Fruit fly (Drosophila melanogaster): ENCODE data around the gene CG33170.

CG33170 gene

DNA sequence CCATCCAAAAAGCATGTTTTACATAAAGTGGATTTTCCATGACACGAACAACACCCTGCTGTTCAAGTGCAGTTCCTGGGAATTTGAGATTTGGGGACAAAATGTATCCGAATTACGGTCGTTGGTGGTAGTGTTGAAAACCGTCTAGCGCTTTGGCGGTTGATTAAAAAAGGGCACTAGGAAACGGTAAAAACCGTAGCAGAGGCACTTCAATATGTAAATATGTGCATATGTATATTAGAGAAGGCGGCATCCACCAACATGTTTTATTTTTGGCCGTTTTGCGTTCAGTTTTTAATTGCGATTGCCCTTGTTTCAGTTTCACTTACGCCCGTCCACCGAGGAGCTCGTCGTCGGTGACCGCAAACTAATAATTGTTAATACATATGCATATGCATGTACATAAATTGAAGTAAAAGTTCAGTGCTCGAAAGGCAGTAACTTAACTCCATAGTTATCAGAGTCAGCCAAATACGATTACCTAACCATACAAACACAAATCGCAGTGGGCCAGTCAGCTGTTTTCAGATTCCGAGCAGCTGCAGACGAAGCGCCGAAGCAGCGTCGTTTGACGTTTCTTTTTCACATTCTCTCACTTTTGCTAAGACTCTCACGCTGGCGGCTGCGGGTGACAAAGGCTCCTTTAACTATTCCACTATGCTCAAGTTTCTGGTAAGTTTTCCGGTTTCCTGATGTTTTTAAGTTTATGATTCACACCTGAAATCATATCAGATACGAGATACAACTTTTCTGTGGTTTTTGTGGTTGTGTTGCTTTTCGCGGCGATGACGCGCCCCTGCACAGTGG is at the start of gene CG33170 (continued):
- TF ChIP-seq zf30C (GFP tag; optimal IDR thresholded peaks at IDR 0.05): no peak
- TF ChIP-seq otp (GFP tag; IDR thresholded peaks at IDR 0.05): no peak

DNA sequence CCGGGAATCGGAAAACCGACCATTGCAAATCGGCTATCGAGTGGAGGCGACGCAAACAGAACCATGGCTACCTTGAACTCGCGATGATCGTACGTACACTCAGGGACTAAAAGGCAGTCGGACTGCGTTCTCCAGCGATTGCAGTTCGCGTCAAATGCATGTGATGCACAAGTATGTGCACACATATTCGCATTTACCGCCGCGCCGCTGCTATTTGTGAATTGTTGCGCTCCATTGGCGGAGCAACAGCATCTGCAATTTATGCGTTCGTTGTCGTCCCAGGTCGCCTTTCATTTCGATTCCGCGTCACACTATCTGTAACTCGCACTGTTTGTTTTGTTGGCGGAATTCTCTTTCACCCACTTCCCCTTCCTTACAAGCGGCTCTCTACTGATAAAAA is 44.2 kb upstream of the CG33170 start:
- TF ChIP-seq CG9797 (GFP tag; optimal IDR thresholded peaks at IDR 0.05) (no peak), dysf (GFP tag; IDR thresholded peaks at IDR 0.05) (0 out of 3 replicates have a peak, but pooled peaks have one; percentile 26), CG16815 (GFP tag; optimal IDR thresholded peaks at IDR 0.05) (no peak), shn (GFP tag; optimal IDR thresholded peaks at IDR 0.05) (no peak), CG17328 (GFP tag; IDR thresholded peaks at IDR 0.05) (no peak), CG15479 (GFP tag; optimal IDR thresholded peaks at IDR 0.05) (peak; percentile 75), gfzf (GFP tag; optimal IDR thresholded peaks at IDR 0.05) (no peak), ems (GFP tag; optimal IDR thresholded peaks at IDR 0.05) (no peak), CG32767 (GFP tag; IDR thresholded peaks at IDR 0.05) (no peak), CG10543 (GFP tag; optimal IDR thresholded peaks at IDR 0.05) (no peak), CG8765 (GFP tag; IDR thresholded peaks at IDR 0.05) (no peak), Ets65A (GFP tag) (peak; percentile 5), CG9727 (GFP tag; optimal IDR thresholded peaks at IDR 0.05) (no peak), CG9437 (GFP tag; optimal IDR thresholded peaks at IDR 0.05) (no peak), psq (GFP tag; optimal IDR thresholded peaks at IDR 0.05) (no peak), CG10274 (GFP tag; optimal IDR thresholded peaks at IDR 0.05) (no peak), Elba2 (GFP tag; optimal IDR thresholded peaks at IDR 0.05) (no peak)

DNA sequence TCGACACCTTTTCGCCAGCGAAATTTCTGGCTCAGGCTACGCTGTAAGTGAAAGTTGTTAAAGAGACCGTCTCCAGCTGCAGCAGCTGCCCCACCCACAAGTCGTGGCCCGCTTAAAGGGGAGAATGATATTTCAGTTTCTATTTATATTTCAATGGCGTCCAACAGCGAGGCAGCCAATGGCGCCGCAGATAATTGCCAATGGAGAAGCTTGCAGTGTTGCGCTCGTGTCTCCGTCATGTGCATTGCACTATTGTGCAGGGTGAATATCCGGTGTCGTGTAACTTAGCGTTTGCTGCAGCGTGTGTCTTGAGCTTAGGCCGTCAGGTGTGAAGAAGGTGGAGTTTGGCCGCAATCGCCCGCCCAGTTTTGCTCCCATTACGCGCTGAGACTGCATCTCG is 43.0 kb upstream of the CG33170 start:
- TF ChIP-seq Nf-YC (tag; optimal IDR thresholded peaks at IDR 0.05) (peak; percentile 52), inv (GFP tag; IDR thresholded peaks at IDR 0.05; ENCODE audit: partially characterized antibody) (0 out of 2 replicates have a peak, but pooled peaks have one; percentile 11), toy (GFP tag; IDR thresholded peaks at IDR 0.05) (no peak), Drgx (GFP tag; IDR thresholded peaks at IDR 0.05) (peak; percentile 30; the same call in 1 of the 2 replicates), CG13424 (tag; optimal IDR thresholded peaks at IDR 0.05) (no peak), Nf-YB (GFP tag; optimal IDR thresholded peaks at IDR 0.05) (peak; percentile 77), MTF-1 (GFP tag; optimal IDR thresholded peaks at IDR 0.05; ENCODE audit: borderline replicate concordance) (no peak), Med (GFP tag) (peak; percentile 27), dysf (GFP tag; IDR thresholded peaks at IDR 0.05) (0 out of 3 replicates have a peak, but pooled peaks have one; percentile 6), gsb (GFP tag; IDR thresholded peaks at IDR 0.05) (no peak), CG2712 (tag; optimal IDR thresholded peaks at IDR 0.05) (no peak), sr (GFP tag; IDR thresholded peaks at IDR 0.05) (0 out of 3 replicates have a peak, but pooled peaks have one; percentile 15), Gug (GFP tag; IDR thresholded peaks at IDR 0.05) (no peak), Hr78 (GFP tag; optimal IDR thresholded peaks at IDR 0.05) (no peak), NFAT (GFP tag; IDR thresholded peaks at IDR 0.05) (0 out of 2 replicates have a peak, but pooled peaks have one; percentile 22), salm (tag; optimal IDR thresholded peaks at IDR 0.05) (no peak)

DNA sequence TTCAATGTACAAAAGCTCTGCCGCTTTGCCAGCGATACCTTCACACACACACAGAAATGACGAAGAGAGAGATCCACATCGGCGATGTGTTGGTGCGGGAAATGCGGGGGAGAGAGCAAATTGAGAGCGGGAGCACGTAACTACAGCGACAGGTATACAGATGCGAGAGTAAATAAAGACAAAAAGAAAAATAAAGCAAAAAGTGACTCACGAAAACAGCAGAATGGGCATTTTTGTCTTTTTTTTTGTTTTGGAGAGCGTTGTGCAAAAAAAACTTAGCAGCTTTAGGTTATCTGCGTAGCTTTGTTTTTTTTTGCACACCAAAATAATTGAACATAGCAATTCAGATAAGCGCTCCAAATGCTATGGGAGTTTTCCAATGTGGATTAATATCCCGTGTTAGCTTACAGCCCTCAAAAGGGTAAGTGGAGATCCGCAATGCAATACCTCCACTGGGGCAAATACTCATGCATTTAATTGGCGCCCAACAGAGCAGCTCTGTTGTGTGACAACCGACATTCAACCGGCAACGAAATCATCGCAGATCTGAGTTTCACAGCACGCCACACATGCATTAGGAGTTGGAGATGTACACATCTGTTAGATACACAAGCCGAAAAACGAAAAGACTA is 41.7 kb upstream of the CG33170 start:
- TF ChIP-seq slbo (GFP tag; IDR thresholded peaks at IDR 0.05): no peak
- TF ChIP-seq zen2 (GFP tag; IDR thresholded peaks at IDR 0.05; ENCODE audit: partially characterized antibody): peak; percentile 37; the same call in 1 of the 3 replicates
- no peak for TF ChIP-seq ems (GFP tag; optimal IDR thresholded peaks at IDR 0.05)
- no peak for TF ChIP-seq D19A (tag; optimal IDR thresholded peaks at IDR 0.05)
- no peak for TF ChIP-seq tna (GFP tag; IDR thresholded peaks at IDR 0.05; ENCODE audit: partially characterized antibody)
- no peak for TF ChIP-seq Hand (GFP tag; optimal IDR thresholded peaks at IDR 0.05)
- no peak for TF ChIP-seq dmrt11E (tag; optimal IDR thresholded peaks at IDR 0.05)
- TF ChIP-seq CG4360 (GFP tag; IDR thresholded peaks at IDR 0.05): no peak
- TF ChIP-seq CG33213 (GFP tag; optimal IDR thresholded peaks at IDR 0.05): no peak
- TF ChIP-seq sisA (GFP tag; IDR thresholded peaks at IDR 0.05): no peak
- TF ChIP-seq vnd (GFP tag; IDR thresholded peaks at IDR 0.05; ENCODE audit: partially characterized antibody): no peak
- no peak for TF ChIP-seq ken (GFP tag; IDR thresholded peaks at IDR 0.05)

Measured in whole organism, embryonic.